Fruit fly (Drosophila melanogaster): ENCODE data around the gene CG15386.

CG15386 gene

DNA sequence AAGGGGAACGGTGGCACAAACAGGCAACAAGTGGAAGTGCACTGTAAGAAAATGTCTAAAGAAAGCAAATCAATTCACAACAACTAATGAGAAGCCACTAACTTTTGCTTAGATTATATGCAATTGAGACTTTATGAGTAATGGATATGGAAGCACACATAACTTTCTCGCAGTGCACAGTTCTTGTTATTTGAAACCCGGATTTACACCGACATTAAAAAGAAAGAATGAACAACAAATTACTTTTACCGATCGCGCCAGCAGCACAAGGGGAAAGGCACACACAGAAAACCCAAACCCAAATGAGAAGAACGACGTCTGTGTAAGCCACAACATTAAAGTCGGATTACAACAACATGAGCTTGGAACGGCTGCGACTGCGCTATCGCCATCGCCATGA lies 27.9 kb downstream of the CG15386 start (continued):
- peak; percentile 60 for TF ChIP-seq Lhr (GFP tag; optimal IDR thresholded peaks at IDR 0.05)
- TF ChIP-seq Gug (GFP tag; IDR thresholded peaks at IDR 0.05) = peak; percentile 55; the same call in 2 of the 4 replicates
- no peak for TF ChIP-seq Tbp (GFP tag; optimal IDR thresholded peaks at IDR 0.05)
- peak; percentile 14 for TF ChIP-seq Asciz (GFP tag; optimal IDR thresholded peaks at IDR 0.05)
- TF ChIP-seq NK7.1 (GFP tag; optimal IDR thresholded peaks at IDR 0.05) = no peak
- TF ChIP-seq CG6854 (GFP tag; optimal IDR thresholded peaks at IDR 0.05) = no peak
- peak; percentile 70 for TF ChIP-seq Atf-2 (GFP tag; optimal IDR thresholded peaks at IDR 0.05)
- peak; percentile 20 for TF ChIP-seq CG7786 (GFP tag; optimal IDR thresholded peaks at IDR 0.05)
- no peak for TF ChIP-seq crp (GFP tag; optimal IDR thresholded peaks at IDR 0.05)
- TF ChIP-seq Sry-β (GFP tag; optimal IDR thresholded peaks at IDR 0.05) = peak; percentile 39
- peak; percentile 72 for TF ChIP-seq H15 (GFP tag; IDR thresholded peaks at IDR 0.05)
- no peak for TF ChIP-seq ash1 (GFP tag; optimal IDR thresholded peaks at IDR 0.05)
- peak; percentile 69 for TF ChIP-seq CG1602 (GFP tag; optimal IDR thresholded peaks at IDR 0.05)
- no peak for TF ChIP-seq CG14014 (GFP tag; IDR thresholded peaks at IDR 0.05)
- peak; percentile 46; the same call in 1 of the 2 replicates for TF ChIP-seq E2f1 (GFP tag; IDR thresholded peaks at IDR 0.05)
- no peak for TF ChIP-seq CkIIα-i1 (GFP tag; IDR thresholded peaks at IDR 0.05)
- TF ChIP-seq Ssrp (tag; optimal IDR thresholded peaks at IDR 0.05) = peak; percentile 77
- TF ChIP-seq BtbVII (GFP tag; optimal IDR thresholded peaks at IDR 0.05) = no peak
- no peak for TF ChIP-seq dati (GFP tag; IDR thresholded peaks at IDR 0.05)
- TF ChIP-seq kay (GFP tag; optimal IDR thresholded peaks at IDR 0.05) = peak; percentile 25
- peak; percentile 93 for TF ChIP-seq Ets65A (GFP tag)
- TF ChIP-seq so (GFP tag; IDR thresholded peaks at IDR 0.05) = no peak
- TF ChIP-seq pfk (GFP tag; optimal IDR thresholded peaks at IDR 0.05) = no peak
- no peak for TF ChIP-seq slou (GFP tag; optimal IDR thresholded peaks at IDR 0.05)
- peak; percentile 62 for TF ChIP-seq CG17359 (tag; optimal IDR thresholded peaks at IDR 0.05)
- TF ChIP-seq Hr78 (GFP tag; optimal IDR thresholded peaks at IDR 0.05) = peak in 1 of 2 experiments; percentile 15
- no peak for TF ChIP-seq Rfx (GFP tag; IDR thresholded peaks at IDR 0.05)
- peak; percentile 72 for TF ChIP-seq CG16815 (GFP tag; optimal IDR thresholded peaks at IDR 0.05)
- TF ChIP-seq bcd (GFP tag; optimal IDR thresholded peaks at IDR 0.05) = peak; percentile 46
- no peak for TF ChIP-seq CG10274 (GFP tag; optimal IDR thresholded peaks at IDR 0.05)
- TF ChIP-seq CrebB (tag; optimal IDR thresholded peaks at IDR 0.05) = no peak
- peak; percentile 66 for TF ChIP-seq vvl (GFP tag; IDR thresholded peaks at IDR 0.05)
- peak; percentile 90 for TF ChIP-seq CG2712 (tag; optimal IDR thresholded peaks at IDR 0.05)
- peak; percentile 31; the same call in 1 of the 3 replicates for TF ChIP-seq dysf (GFP tag; IDR thresholded peaks at IDR 0.05)
- TF ChIP-seq ase (GFP tag; IDR thresholded peaks at IDR 0.05) = 0 out of 3 replicates have a peak, but pooled peaks have one; percentile 25
- no peak for TF ChIP-seq CG12744 (GFP tag; optimal IDR thresholded peaks at IDR 0.05)
- peak; percentile 75 for TF ChIP-seq CG13775 (GFP tag; optimal IDR thresholded peaks at IDR 0.05)
- TF ChIP-seq unpg (GFP tag; optimal IDR thresholded peaks at IDR 0.05) = peak; percentile 73
- TF ChIP-seq wdn (GFP tag; IDR thresholded peaks at IDR 0.05) = no peak
- TF ChIP-seq CG30431 (GFP tag; optimal IDR thresholded peaks at IDR 0.05) = peak; percentile 82
- TF ChIP-seq CG18262 (tag; optimal IDR thresholded peaks at IDR 0.05) = peak; percentile 90
- TF ChIP-seq tin (GFP tag; optimal IDR thresholded peaks at IDR 0.05) = peak; percentile 84
- no peak for TF ChIP-seq CG34224 (GFP tag; IDR thresholded peaks at IDR 0.05; ENCODE audit: partially characterized antibody)
- TF ChIP-seq chm (GFP tag; IDR thresholded peaks at IDR 0.05) = peak; percentile 83; the same call in 1 of the 2 replicates
- TF ChIP-seq Oli (tag; optimal IDR thresholded peaks at IDR 0.05) = peak; percentile 65
- TF ChIP-seq Dll (GFP tag; IDR thresholded peaks at IDR 0.05; ENCODE audit: partially characterized antibody) = no peak
- no peak for TF ChIP-seq CG6765 (GFP tag; optimal IDR thresholded peaks at IDR 0.05)
- no peak for TF ChIP-seq CG9932 (GFP tag; IDR thresholded peaks at IDR 0.05)
- no peak for TF ChIP-seq nau (GFP tag; optimal IDR thresholded peaks at IDR 0.05)
- TF ChIP-seq CG15011 (GFP tag; optimal IDR thresholded peaks at IDR 0.05) = peak; percentile 25
- peak; percentile 4 for TF ChIP-seq tap (tag; optimal IDR thresholded peaks at IDR 0.05)

Data from whole organism, embryonic.